Worm (Caenorhabditis elegans) whole organism, L4 larva: Measurements from ENCODE around the gene C45G7.13.

Experiments used
- D1046.2 ChIP-seq: fragments of 200-800 bp; sonication (Bioruptor generic); IDR thresholded peaks from 2 replicates; pipeline ENCODE4 v1.3.6; 2022; ENCODE audit warnings: missing genetic modification characterization, missing compliant biosample characterization
- F10B5.3 ChIP-seq: sonication (generic microtip); optimal IDR thresholded peaks from 2 replicates; lab custom pipeline; 2016; ENCODE audit warnings: mild to moderate bottlenecking, missing genetic modification characterization, missing compliant biosample characterization
- F26F4.8 ChIP-seq: fragments of 200-800 bp; sonication (Bioruptor generic); conservative IDR thresholded peaks from 2 replicates; pipeline ENCODE4 v1.3.6; 2022; ENCODE audit warnings: missing genetic modification characterization, missing compliant biosample characterization
- F37D6.2 ChIP-seq: sonication (generic microtip); optimal IDR thresholded peaks from 2 replicates; lab custom pipeline; 2016; ENCODE audit warnings: mild to moderate bottlenecking, missing genetic modification characterization, missing compliant biosample characterization
- F44E2.7 ChIP-seq: fragments of 200-800 bp; sonication (Bioruptor generic); IDR thresholded peaks from 2 replicates; pipeline ENCODE4 v2.1.2; 2022; ENCODE audit warnings: missing genetic modification characterization, missing compliant biosample characterization
- R02D3.7 ChIP-seq: fragments of 150-350 bp; sonication (generic microtip); optimal IDR thresholded peaks from 3 replicates; lab custom pipeline; 2014; ENCODE audit warnings: missing biosample characterization, missing genetic modification characterization
- ZK546.5 ChIP-seq, 2 experiments: sonication (generic microtip); optimal IDR thresholded peaks; 2 replicates each; lab custom pipeline; 2017; ENCODE audit warnings: missing biosample characterization in 2 of 2, missing genetic modification characterization in 2 of 2
- aha-1 ChIP-seq: fragments of 150-350 bp; peaks from one replicate; lab custom pipeline; 2014; ENCODE audit warnings: missing biosample characterization, missing genetic modification characterization
- ama-1 ChIP-seq: fragments of 150-350 bp; optimal IDR thresholded peaks from 2 replicates; lab custom pipeline; 2014; ENCODE audit warnings: inconsistent platforms, mixed read lengths
- attf-4 ChIP-seq: sonication (generic microtip); optimal IDR thresholded peaks from 3 replicates; lab custom pipeline; 2017; ENCODE audit warnings: missing biosample characterization, missing genetic modification characterization
- ceh-20 ChIP-seq: fragments of 200-800 bp; sonication (Bioruptor generic); IDR thresholded peaks from 2 replicates; pipeline ENCODE4 v1.3.6; 2022; ENCODE audit warnings: missing genetic modification reagents, missing genetic modification characterization, missing compliant biosample characterization
- ceh-28 ChIP-seq: fragments of 150-350 bp; optimal IDR thresholded peaks from 2 replicates; lab custom pipeline; 2014; ENCODE audit warnings: missing biosample characterization, missing genetic modification reagents, missing genetic modification characterization
- ceh-62 ChIP-seq: sonication (generic microtip); optimal IDR thresholded peaks from 2 replicates; lab custom pipeline; 2017; ENCODE audit warnings: missing biosample characterization, missing genetic modification characterization
- daf-16 ChIP-seq, 3 experiments: sonication (generic microtip); optimal IDR thresholded peaks; 2 replicates each; lab custom pipeline; 2016 to 2017; ENCODE audit warnings: missing genetic modification characterization in 3 of 3, missing genetic modification reagents in 3 of 3, mild to moderate bottlenecking in 2 of 3, missing compliant biosample characterization in 2 of 3, missing biosample characterization in 1 of 3, moderate library complexity in 1 of 3
- dmd-6 ChIP-seq: fragments of 200-800 bp; sonication (Bioruptor generic); IDR thresholded peaks from 2 replicates; pipeline ENCODE4 v1.3.6; 2022; ENCODE audit warnings: missing genetic modification reagents, missing genetic modification characterization, missing compliant biosample characterization
- dmd-8 ChIP-seq: fragments of 200-800 bp; sonication (Bioruptor generic); IDR thresholded peaks from 2 replicates; pipeline ENCODE4 v1.3.6; 2022; ENCODE audit warnings: missing genetic modification characterization, missing compliant biosample characterization
- dmd-9 ChIP-seq: fragments of 200-800 bp; sonication (Bioruptor generic); IDR thresholded peaks from 2 replicates; pipeline ENCODE4 v1.3.6; 2022; ENCODE audit warnings: missing genetic modification reagents, missing genetic modification characterization, missing compliant biosample characterization
- duxl-1 ChIP-seq: sonication (generic microtip); optimal IDR thresholded peaks from 2 replicates; lab custom pipeline; 2016; ENCODE audit warnings: mild to moderate bottlenecking, missing genetic modification characterization, moderate library complexity, missing compliant biosample characterization; ENCODE audit not compliant: poor library complexity
- dve-1 ChIP-seq: sonication (generic microtip); optimal IDR thresholded peaks from 2 replicates; lab custom pipeline; 2017; ENCODE audit warnings: antibody characterized with exemption, mild to moderate bottlenecking, missing genetic modification characterization, missing compliant biosample characterization; ENCODE audit not compliant: insufficient read depth
- egl-43 ChIP-seq: fragments of 200-800 bp; sonication (Bioruptor generic); IDR thresholded peaks from 2 replicates; pipeline ENCODE4 v1.3.6; 2022; ENCODE audit warnings: missing genetic modification reagents, missing genetic modification characterization, missing compliant biosample characterization
- hif-1 ChIP-seq, 2 experiments: sonication (generic microtip); optimal IDR thresholded peaks; 2 replicates each; lab custom pipeline; 2016 to 2017; ENCODE audit warnings: missing compliant biosample characterization in 2 of 2, missing genetic modification characterization in 2 of 2, missing genetic modification reagents in 2 of 2, missing genotype in 2 of 2, mild to moderate bottlenecking in 1 of 2
- hlh-30 ChIP-seq: sonication (generic microtip); optimal IDR thresholded peaks from 2 replicates; lab custom pipeline; 2017; ENCODE audit warnings: antibody characterized with exemption, mild to moderate bottlenecking, missing genetic modification characterization, missing compliant biosample characterization; ENCODE audit not compliant: insufficient read depth
- hmg-1.1 ChIP-seq: fragments of 200-800 bp; sonication (Bioruptor generic); IDR thresholded peaks from 2 replicates; pipeline ENCODE4 v1.3.6; 2022; ENCODE audit warnings: missing genetic modification reagents, missing genetic modification characterization, missing compliant biosample characterization
- jun-1 ChIP-seq: fragments of 150-350 bp; optimal IDR thresholded peaks from 2 replicates; lab custom pipeline; 2014; ENCODE audit warnings: missing biosample characterization, missing genetic modification reagents, missing genetic modification characterization
- lim-7 ChIP-seq: fragments of 200-800 bp; sonication (Bioruptor generic); IDR thresholded peaks from 2 replicates; pipeline ENCODE4 v1.3.6; 2022; ENCODE audit warnings: missing genetic modification characterization, missing compliant biosample characterization
- lin-1 ChIP-seq: fragments of 200-800 bp; sonication (Bioruptor generic); IDR thresholded peaks from 2 replicates; pipeline ENCODE4 v1.3.6; 2022; ENCODE audit warnings: missing genetic modification reagents, missing genetic modification characterization, missing compliant biosample characterization
- lin-13 ChIP-seq: fragments of 150-350 bp; optimal IDR thresholded peaks from 2 replicates; lab custom pipeline; 2014; ENCODE audit warnings: missing biosample characterization, missing genetic modification reagents, missing genetic modification characterization
- lin-15B ChIP-seq: fragments of 150-350 bp; sonication (generic microtip); optimal IDR thresholded peaks from 3 replicates; lab custom pipeline; 2014; ENCODE audit warnings: missing biosample characterization, missing genetic modification characterization
- lin-29 ChIP-seq: fragments of 200-800 bp; sonication (Bioruptor generic); IDR thresholded peaks from 2 replicates; pipeline ENCODE4 v1.3.6; 2022; ENCODE audit warnings: missing genetic modification reagents, missing genetic modification characterization, missing compliant biosample characterization
- lin-39 ChIP-seq: fragments of 150-350 bp; optimal IDR thresholded peaks from 2 replicates; lab custom pipeline; 2014; ENCODE audit warnings: missing biosample characterization, missing genetic modification reagents, missing genetic modification characterization
- lsy-2 ChIP-seq, 2 experiments: fragments of 150-350 bp in 1 of 2; sonication (generic microtip) in 1 of 2; optimal IDR thresholded peaks; 2 replicates each; lab custom pipeline; 2014 to 2017; ENCODE audit warnings: missing biosample characterization in 2 of 2, missing genetic modification characterization in 2 of 2
- madf-9 ChIP-seq: fragments of 200-800 bp; sonication (Bioruptor generic); conservative IDR thresholded peaks from 2 replicates; pipeline ENCODE4 v1.3.6; 2022; ENCODE audit warnings: missing genetic modification reagents, missing genetic modification characterization, missing compliant biosample characterization
- mdt-29 ChIP-seq: fragments of 200-800 bp; sonication (Bioruptor generic); IDR thresholded peaks from 2 replicates; pipeline ENCODE4 v1.3.6; 2022; ENCODE audit warnings: missing genetic modification reagents, missing genetic modification characterization, missing compliant biosample characterization
- mep-1 ChIP-seq: fragments of 150-350 bp; sonication (generic microtip); optimal IDR thresholded peaks from 3 replicates; lab custom pipeline; 2014; ENCODE audit warnings: missing biosample characterization, missing genetic modification characterization
- mxl-3 ChIP-seq: fragments of 200-800 bp; sonication (Bioruptor generic); optimal IDR thresholded peaks from 2 replicates; lab custom pipeline; 2018; ENCODE audit warnings: mild to moderate bottlenecking, missing genetic modification characterization, missing compliant biosample characterization
- nhr-10 ChIP-seq: fragments of 150-350 bp; optimal IDR thresholded peaks from 2 replicates; lab custom pipeline; 2014; ENCODE audit warnings: missing biosample characterization, missing genetic modification characterization
- nhr-102 ChIP-seq: sonication (generic microtip); optimal IDR thresholded peaks from 2 replicates; lab custom pipeline; 2016; ENCODE audit warnings: mild to moderate bottlenecking, missing genetic modification characterization, moderate library complexity, missing compliant biosample characterization
- nhr-11 ChIP-seq: fragments of 150-350 bp; optimal IDR thresholded peaks from 2 replicates; lab custom pipeline; 2014; ENCODE audit warnings: missing biosample characterization, missing genetic modification characterization
- nhr-111 ChIP-seq: fragments of 200-800 bp; sonication (Bioruptor generic); optimal IDR thresholded peaks from 2 replicates; lab custom pipeline; 2018; ENCODE audit warnings: mild to moderate bottlenecking, missing genetic modification characterization, missing compliant biosample characterization
- nhr-28 ChIP-seq: fragments of 150-350 bp; optimal IDR thresholded peaks from 2 replicates; lab custom pipeline; 2014; ENCODE audit warnings: missing biosample characterization, missing genetic modification characterization
- nhr-6 ChIP-seq: fragments of 150-350 bp; optimal IDR thresholded peaks from 2 replicates; lab custom pipeline; 2014; ENCODE audit warnings: missing biosample characterization, missing genetic modification characterization
- nhr-77 ChIP-seq: fragments of 150-350 bp; optimal IDR thresholded peaks from 2 replicates; lab custom pipeline; 2014; ENCODE audit warnings: missing biosample characterization, missing genetic modification characterization
- rbr-2 ChIP-seq: sonication (generic microtip); optimal IDR thresholded peaks from 2 replicates; lab custom pipeline; 2016; ENCODE audit warnings: missing genotype, missing genetic modification characterization, missing compliant biosample characterization
- sdz-12 ChIP-seq: fragments of 200-800 bp; sonication (Bioruptor generic); optimal IDR thresholded peaks from 2 replicates; lab custom pipeline; 2018; ENCODE audit warnings: mild to moderate bottlenecking, missing genetic modification characterization, missing compliant biosample characterization
- skn-1 ChIP-seq: fragments of 150-350 bp; optimal IDR thresholded peaks from 2 replicates; lab custom pipeline; 2014; ENCODE audit warnings: missing biosample characterization, missing genetic modification characterization
- snpc-4 ChIP-seq: fragments of 150-350 bp; optimal IDR thresholded peaks from 2 replicates; lab custom pipeline; 2014; ENCODE audit warnings: missing biosample characterization, missing genetic modification characterization
- tag-97 ChIP-seq: fragments of 200-800 bp; sonication (Bioruptor generic); IDR thresholded peaks from 2 replicates; pipeline ENCODE4 v1.3.6; 2022; ENCODE audit warnings: missing genetic modification characterization, missing compliant biosample characterization
- unc-62 ChIP-seq, 3 experiments: fragments of 150-350 bp in 1 of 3; sonication (generic microtip); optimal IDR thresholded peaks in 2 of 3; peaks in 1 of 3; 1 replicate in 1 of 3; 2 replicates in 2 of 3; lab custom pipeline; 2014 to 2017; ENCODE audit warnings: missing biosample characterization in 3 of 3, missing genetic modification characterization in 3 of 3, missing genetic modification reagents in 3 of 3, missing genotype in 1 of 3
- zag-1 ChIP-seq: fragments of 150-350 bp; optimal IDR thresholded peaks from 2 replicates; lab custom pipeline; 2014; ENCODE audit warnings: missing biosample characterization, missing genetic modification characterization
- zfp-3 ChIP-seq: fragments of 200-800 bp; sonication (Bioruptor generic); conservative IDR thresholded peaks from 2 replicates; pipeline ENCODE4 v1.3.6; 2022; ENCODE audit warnings: missing genetic modification reagents, missing genetic modification characterization, missing compliant biosample characterization
- ztf-11 ChIP-seq: fragments of 150-350 bp; optimal IDR thresholded peaks from 2 replicates; lab custom pipeline; 2014; ENCODE audit warnings: missing biosample characterization, missing genetic modification characterization

C45G7.13 gene

DNA sequence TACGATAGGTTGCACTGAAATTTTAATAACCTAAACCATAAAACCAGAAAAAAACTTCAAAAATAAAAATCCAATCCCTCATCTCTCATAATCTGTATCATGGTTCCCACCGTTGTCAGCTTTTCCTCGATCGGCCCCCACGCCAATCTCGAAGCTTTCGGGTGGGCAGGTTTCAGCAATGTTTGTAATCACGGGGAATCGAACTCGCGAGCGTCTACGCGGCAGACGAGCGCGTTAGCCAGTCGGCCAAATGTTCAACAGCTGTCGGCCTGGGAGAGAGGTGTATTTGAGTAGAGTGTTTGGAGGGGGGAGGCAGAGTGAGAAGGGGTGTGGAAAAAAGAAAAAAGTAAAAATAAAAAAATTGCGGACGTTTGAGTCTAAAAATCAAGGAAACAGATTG lies 42.7 kb downstream of the C45G7.13 start (continued):
- peak; percentile 78; the same call in 1 of the 2 replicates for TF ChIP-seq mdt-29 (GFP tag; lab: Robert Waterston, UW)
- TF ChIP-seq unc-62 (GFP tag; optimal IDR thresholded peaks at IDR 0.05 in 1 of 2; lab: Kevin White, UChicago) = peak in 1 of 2 experiments; percentile 39
- TF ChIP-seq unc-62 (tag; optimal IDR thresholded peaks at IDR 0.05; lab: Kevin White, UChicago) = no peak
- no peak for TF ChIP-seq R02D3.7 (tag; lab: Kevin White, UChicago)
- TF ChIP-seq dmd-8 (GFP tag; lab: Robert Waterston, UW) = peak; percentile 86; the same call in 1 of the 2 replicates
- TF ChIP-seq duxl-1 (tag; lab: Kevin White, UChicago) = peak; percentile 56
- TF ChIP-seq nhr-6 (tag; lab: Kevin White, UChicago) = peak; percentile 75
- peak; percentile 14 for TF ChIP-seq nhr-111 (GFP tag; lab: Kevin White, UChicago)
- peak; percentile 81 for TF ChIP-seq dmd-6 (GFP tag; lab: Robert Waterston, UW)
- peak; percentile 79 for TF ChIP-seq zfp-3 (GFP tag; lab: Robert Waterston, UW)
- TF ChIP-seq aha-1 (tag; lab: Kevin White, UChicago) = peak; percentile 97
- TF ChIP-seq ZK546.5 (tag; optimal IDR thresholded peaks at IDR 0.05; lab: Kevin White, UChicago) = peak in 1 of 2 experiments; percentile 4
- TF ChIP-seq ceh-20 = peak; percentile 21; the same call in 1 of the 2 replicates
- 0 out of 2 replicates have a peak, but pooled peaks have one; percentile 52 for TF ChIP-seq lin-1
- no peak for TF ChIP-seq F26F4.8
- TF ChIP-seq sdz-12 (GFP tag; lab: Kevin White, UChicago) = no peak
- TF ChIP-seq nhr-11 = peak; percentile 66
- TF ChIP-seq lin-15B = no peak
- peak; percentile 95 for TF ChIP-seq egl-43 (GFP tag; lab: Robert Waterston, UW)
- TF ChIP-seq ztf-11 = no peak
- peak; percentile 33 for TF ChIP-seq jun-1 (tag; lab: Kevin White, UChicago)
- TF ChIP-seq lin-13 = peak; percentile 95
- TF ChIP-seq tag-97 (GFP tag; lab: Robert Waterston, UW) = no peak
- TF ChIP-seq nhr-77 (tag; lab: Kevin White, UChicago) = peak; percentile 47
- TF ChIP-seq snpc-4 (tag; lab: Kevin White, UChicago) = no peak
- TF ChIP-seq mxl-3 (GFP tag; lab: Kevin White, UChicago) = peak; percentile 70
- peak in 1 of 2 experiments; percentile 86 for TF ChIP-seq lsy-2 (tag; optimal IDR thresholded peaks at IDR 0.05; lab: Kevin White, UChicago)
- TF ChIP-seq zag-1 = no peak
- peak; percentile 81 for TF ChIP-seq nhr-102 (tag; lab: Kevin White, UChicago)
- TF ChIP-seq madf-9 (GFP tag; lab: Robert Waterston, UW) = peak; percentile 87
- TF ChIP-seq dve-1 (tag; lab: Kevin White, UChicago) = peak; percentile 84
- peak; percentile 45 for TF ChIP-seq nhr-28 (tag; lab: Kevin White, UChicago)
- peak; percentile 60; the same call in 1 of the 2 replicates for TF ChIP-seq lin-29 (GFP tag; lab: Robert Waterston, UW)
- peak; percentile 83 for TF ChIP-seq rbr-2 (tag; lab: Kevin White, UChicago)
- TF ChIP-seq ama-1 (lab: Kevin White, UChicago) = peak; percentile 51
- no peak for TF ChIP-seq ceh-28 (tag; lab: Kevin White, UChicago)
- peak; percentile 88; the same call in 1 of the 2 replicates for TF ChIP-seq F44E2.7 (GFP tag; lab: Robert Waterston, UW)
- TF ChIP-seq ceh-62 (tag; lab: Kevin White, UChicago) = no peak
- TF ChIP-seq nhr-10 = no peak
- TF ChIP-seq F10B5.3 (tag; lab: Kevin White, UChicago) = peak; percentile 59
- TF ChIP-seq skn-1 = no peak
- TF ChIP-seq hmg-1.1 (GFP tag; lab: Robert Waterston, UW) = peak; percentile 92
- peak in 1 of 2 experiments; percentile 69 for TF ChIP-seq hif-1 (tag; optimal IDR thresholded peaks at IDR 0.05; lab: Kevin White, UChicago)
- peak; percentile 93 for TF ChIP-seq mep-1 (tag; lab: Kevin White, UChicago)
- TF ChIP-seq lin-39 (tag; lab: Kevin White, UChicago) = no peak
- TF ChIP-seq hlh-30 = peak; percentile 73
- peak; percentile 75 to 81 for TF ChIP-seq daf-16 (GFP tag; optimal IDR thresholded peaks at IDR 0.05; lab: Kevin White, UChicago)
- TF ChIP-seq daf-16 (tag; optimal IDR thresholded peaks at IDR 0.05; lab: Kevin White, UChicago) = peak; percentile 69
- peak; percentile 79 for TF ChIP-seq lim-7 (GFP tag; lab: Robert Waterston, UW)
- peak; percentile 61; the same call in 1 of the 2 replicates for TF ChIP-seq dmd-9 (GFP tag; lab: Robert Waterston, UW)
- no peak for TF ChIP-seq attf-4 (tag; lab: Kevin White, UChicago)
- peak; percentile 69 for TF ChIP-seq F37D6.2 (tag; lab: Kevin White, UChicago)
- peak; percentile 81; the same call in 1 of the 2 replicates for TF ChIP-seq D1046.2
